Fruit fly (Drosophila melanogaster): ENCODE measurements around the gene fax.

The fax gene

DNA sequence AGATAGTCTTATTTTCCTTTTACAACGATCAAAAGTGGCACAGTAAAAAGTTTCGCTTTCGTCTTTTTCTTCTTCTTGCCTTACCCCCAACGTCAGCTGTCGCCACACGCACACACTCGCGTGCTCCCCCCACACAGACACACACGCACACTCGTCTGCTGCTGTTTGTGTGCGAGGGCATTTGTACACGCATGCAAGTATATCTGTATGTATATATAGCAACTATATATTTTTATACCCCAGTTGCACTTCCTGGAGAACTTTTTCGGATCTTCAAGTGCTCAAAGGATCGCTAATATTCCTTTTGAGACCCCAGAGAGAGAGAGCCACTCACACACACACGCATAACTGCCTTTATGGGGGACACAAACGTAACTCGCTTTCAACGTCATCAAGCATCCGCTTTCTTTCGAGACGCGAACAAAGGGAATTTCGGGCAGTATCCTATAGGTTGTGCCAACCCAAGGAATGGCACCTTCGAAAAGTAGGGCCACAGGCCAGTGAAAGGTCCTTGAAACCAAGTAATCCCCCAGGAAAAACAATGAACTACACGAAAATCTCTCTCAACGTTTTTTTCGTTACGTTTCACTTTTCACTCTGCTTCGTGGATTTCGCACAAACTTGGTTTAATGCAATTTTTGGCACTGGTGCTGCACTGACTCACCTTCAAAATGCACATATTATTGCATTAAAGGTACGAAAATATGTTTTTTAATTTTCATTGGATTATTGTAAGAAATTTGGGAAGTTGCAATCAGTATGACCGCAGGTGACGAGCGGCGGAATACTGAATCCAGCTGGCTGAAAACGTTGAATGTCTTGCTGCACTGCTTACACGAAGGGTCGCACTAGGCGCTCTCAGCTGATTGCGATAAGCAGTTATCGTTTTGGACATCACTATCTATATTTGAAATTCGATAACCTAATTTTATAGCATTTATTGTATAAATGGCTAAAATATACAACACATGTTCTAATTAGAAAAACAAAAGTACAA lies 33.6 kb downstream of the fax start, which contains the start of gene roq (continued):
- TF ChIP-seq Sox102F (GFP tag; optimal IDR thresholded peaks at IDR 0.05), result no peak

DNA sequence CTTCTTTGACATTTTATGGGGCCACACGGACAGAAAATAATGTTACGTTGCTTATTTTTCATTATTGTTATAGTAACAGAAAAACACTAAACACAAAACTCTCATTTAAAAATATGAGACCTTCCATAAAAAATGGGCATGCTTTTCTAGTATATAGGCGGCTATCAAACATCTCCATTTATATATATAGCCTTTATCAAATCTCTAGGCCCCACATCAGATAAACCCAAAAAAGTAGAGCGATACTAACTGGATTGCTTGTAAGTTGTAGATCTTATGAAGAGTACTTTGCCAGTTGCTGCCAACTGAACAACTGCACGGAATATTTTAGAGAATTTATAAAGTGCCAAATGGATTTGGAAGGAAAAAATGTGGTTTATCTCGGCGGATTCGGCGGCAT lies 42.1 kb downstream of the fax start, which contains the start of gene CG18814:
Gene CG18814, plus strand, starts transcription at position 301 of the 400 bp plus-strand sequence.
- TF ChIP-seq dac (GFP tag; optimal IDR thresholded peaks at IDR 0.05), result no peak
- TF ChIP-seq CG3919 (GFP tag; optimal IDR thresholded peaks at IDR 0.05), result no peak
- no peak for TF ChIP-seq CG4318 (GFP tag; optimal IDR thresholded peaks at IDR 0.05)

DNA sequence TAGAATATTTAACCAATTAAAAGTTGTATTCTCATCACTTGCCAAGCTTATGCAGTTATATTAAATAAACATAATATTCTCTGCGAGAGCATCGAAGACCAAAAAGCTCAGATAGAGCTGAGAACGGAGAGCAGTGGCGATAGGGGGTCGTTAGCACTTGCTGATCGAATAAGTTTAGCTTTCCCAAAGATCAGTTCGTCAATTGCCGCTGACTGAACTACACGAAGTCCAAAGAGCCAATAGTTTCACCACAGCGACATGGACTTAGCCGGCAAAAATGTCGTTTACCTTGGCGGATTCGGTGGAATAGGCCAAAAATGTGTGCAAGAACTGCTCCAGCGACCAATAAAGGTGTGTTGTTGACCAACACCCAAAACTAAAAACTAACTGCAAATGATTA lies 43.4 kb downstream of the fax start, which contains the start of gene CG4842:
Gene CG4842, plus strand, starts transcription at position 191 of the 400 bp plus-strand sequence.
- TF ChIP-seq fkh (GFP tag; optimal IDR thresholded peaks at IDR 0.05) (no peak), svp (GFP tag) (peak; percentile 70), CG15336 (GFP tag; IDR thresholded peaks at IDR 0.05) (no peak), Sox15 (GFP tag; optimal IDR thresholded peaks at IDR 0.05) (no peak)

DNA sequence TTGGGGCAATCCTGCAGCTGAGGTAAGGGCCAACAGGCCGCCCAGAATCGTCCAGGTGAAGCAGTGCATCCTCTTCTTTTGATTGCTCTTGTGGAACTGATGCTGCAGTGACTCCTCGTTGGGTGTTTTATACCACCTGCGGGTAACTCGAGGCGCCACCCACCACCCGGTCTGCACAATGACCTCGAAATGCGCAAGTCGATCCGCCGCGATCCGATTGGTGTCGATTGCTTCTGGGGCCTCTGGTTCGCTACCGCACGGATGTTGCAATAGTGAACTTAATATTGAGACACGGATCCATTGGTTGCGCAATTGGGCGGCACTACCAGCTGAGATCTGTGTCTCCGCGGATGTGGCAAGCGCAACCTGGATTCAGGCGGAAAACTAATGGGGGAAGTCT lies 44.4 kb downstream of the fax start, which contains the start of gene Cpr72Ec:
Gene Cpr72Ec, minus strand, starts transcription at position 101 of the 400 bp plus-strand sequence.
- TF ChIP-seq Sox14 (GFP tag; optimal IDR thresholded peaks at IDR 0.05) (no peak), CG32006 (GFP tag; optimal IDR thresholded peaks at IDR 0.05) (no peak), vri (GFP tag; optimal IDR thresholded peaks at IDR 0.05) (no peak)

dm6 chr3L:16364599-16364998 lies 47.0 kb downstream of the fax start, which contains the start of gene Cpr72Eb:
Gene Cpr72Eb (plus strand): TSS chr3L:16364899.
- TF ChIP-seq vri (GFP tag; optimal IDR thresholded peaks at IDR 0.05) (no peak), CG3919 (GFP tag; optimal IDR thresholded peaks at IDR 0.05) (no peak), Ets21C (GFP tag; optimal IDR thresholded peaks at IDR 0.05) (no peak), Met (GFP tag; optimal IDR thresholded peaks at IDR 0.05) (no peak), CG6792 (GFP tag; optimal IDR thresholded peaks at IDR 0.05) (no peak), dac (GFP tag; optimal IDR thresholded peaks at IDR 0.05) (no peak), CG1621 (tag; optimal IDR thresholded peaks at IDR 0.05) (no peak), Ets96B (tag; optimal IDR thresholded peaks at IDR 0.05) (no peak), Sox14 (GFP tag; optimal IDR thresholded peaks at IDR 0.05) (no peak), fkh (GFP tag; optimal IDR thresholded peaks at IDR 0.05) (no peak), CG34406 (GFP tag; optimal IDR thresholded peaks at IDR 0.05) (no peak), OdsH (GFP tag; optimal IDR thresholded peaks at IDR 0.05) (no peak), CG11902 (GFP tag; optimal IDR thresholded peaks at IDR 0.05) (no peak), Sox102F (GFP tag; optimal IDR thresholded peaks at IDR 0.05) (no peak), acj6 (GFP tag; optimal IDR thresholded peaks at IDR 0.05) (no peak), cyc (GFP tag; optimal IDR thresholded peaks at IDR 0.05) (no peak), CG10631 (GFP tag; optimal IDR thresholded peaks at IDR 0.05) (no peak), CG31627 (GFP tag; optimal IDR thresholded peaks at IDR 0.05) (no peak), CG4318 (GFP tag; optimal IDR thresholded peaks at IDR 0.05) (no peak)

dm6 chr3L:16364182-16364581 lies 47.4 kb downstream of the fax start:
- TF ChIP-seq CG11762 (GFP tag; optimal IDR thresholded peaks at IDR 0.05; ENCODE audit: insufficient read depth) (peak; percentile 84), CG8632 (GFP tag; optimal IDR thresholded peaks at IDR 0.05) (peak; percentile 90), Eip93F (GFP tag; optimal IDR thresholded peaks at IDR 0.05) (peak; percentile 17), CG10631 (GFP tag; optimal IDR thresholded peaks at IDR 0.05) (peak; percentile 87), CG6854 (GFP tag; optimal IDR thresholded peaks at IDR 0.05) (peak; percentile 64), eg (GFP tag; IDR thresholded peaks at IDR 0.05) (no peak), CG3919 (GFP tag; optimal IDR thresholded peaks at IDR 0.05) (peak; percentile 92), Lpt (GFP tag; optimal IDR thresholded peaks at IDR 0.05) (peak; percentile 66), fd85E (GFP tag; optimal IDR thresholded peaks at IDR 0.05) (peak; percentile 63), Eip78C (GFP tag) (peak; percentile 98), achi (GFP tag; optimal IDR thresholded peaks at IDR 0.05) (peak; percentile 86), pdm3 (GFP tag; optimal IDR thresholded peaks at IDR 0.05) (peak; percentile 85), Hr38 (GFP tag; optimal IDR thresholded peaks at IDR 0.05) (no peak), Gug (GFP tag; IDR thresholded peaks at IDR 0.05) (no peak), acj6 (GFP tag; optimal IDR thresholded peaks at IDR 0.05) (peak; percentile 88), esn (GFP tag; optimal IDR thresholded peaks at IDR 0.05) (peak; percentile 89), CG34406 (GFP tag; optimal IDR thresholded peaks at IDR 0.05) (peak; percentile 89), CG15336 (GFP tag; IDR thresholded peaks at IDR 0.05) (peak; percentile 69), spab (GFP tag; optimal IDR thresholded peaks at IDR 0.05) (peak; percentile 88), lz (GFP tag; optimal IDR thresholded peaks at IDR 0.05) (peak; percentile 83), Smox (GFP tag; optimal IDR thresholded peaks at IDR 0.05) (peak; percentile 85), Blimp-1 (GFP tag; optimal IDR thresholded peaks at IDR 0.05) (peak; percentile 63)
